Fruit fly (Drosophila melanogaster): ENCODE measurements around the gene CG5984.

CG5984 gene

dm6 chr3R:27288202-27289135 is 40.7 kb upstream of the CG5984 start, which contains the start of the genes bigmax and Hmu (continued):
- TF ChIP-seq dm (GFP tag; optimal IDR thresholded peaks at IDR 0.05) (peak; percentile 86), slp2 (GFP tag; optimal IDR thresholded peaks at IDR 0.05) (peak; percentile 73), NC2β (GFP tag; optimal IDR thresholded peaks at IDR 0.05) (peak; percentile 83), CG1647 (GFP tag; optimal IDR thresholded peaks at IDR 0.05) (peak; percentile 86), ATbp (GFP tag; optimal IDR thresholded peaks at IDR 0.05) (peak; percentile 21), CoRest (tag; optimal IDR thresholded peaks at IDR 0.05) (peak; percentile 85), CG42726 (GFP tag; IDR thresholded peaks at IDR 0.05; ENCODE audit: partially characterized antibody) (peak; percentile 55; the same call in 1 of the 2 replicates), CG4282 (GFP tag; optimal IDR thresholded peaks at IDR 0.05) (peak; percentile 78), Dad (GFP tag; optimal IDR thresholded peaks at IDR 0.05) (peak; percentile 86), Max (GFP tag; optimal IDR thresholded peaks at IDR 0.05) (peak; percentile 82), CG34224 (GFP tag; IDR thresholded peaks at IDR 0.05; ENCODE audit: partially characterized antibody) (peak; percentile 94), bbx (GFP tag; IDR thresholded peaks at IDR 0.05; ENCODE audit: partially characterized antibody) (peak; percentile 88), CG15011 (GFP tag; optimal IDR thresholded peaks at IDR 0.05) (peak; percentile 6), CG2712 (tag; optimal IDR thresholded peaks at IDR 0.05) (peak; percentile 86), CG18599 (GFP tag; optimal IDR thresholded peaks at IDR 0.05) (peak; percentile 85), Six4 (GFP tag; optimal IDR thresholded peaks at IDR 0.05) (peak; percentile 61), kni (GFP tag; optimal IDR thresholded peaks at IDR 0.05) (peak; percentile 29), CkIIα-i1 (GFP tag; IDR thresholded peaks at IDR 0.05) (no peak), CG11695 (GFP tag; IDR thresholded peaks at IDR 0.05) (peak; percentile 78; the same call in 2 of the 3 replicates), CG4404 (GFP tag; IDR thresholded peaks at IDR 0.05) (peak; percentile 63), CG3847 (GFP tag; IDR thresholded peaks at IDR 0.05) (peak; percentile 89), Bdp1 (GFP tag; optimal IDR thresholded peaks at IDR 0.05) (peak; percentile 68), Dref (GFP tag; IDR thresholded peaks at IDR 0.05) (peak; percentile 67), CG3726 (GFP tag; IDR thresholded peaks at IDR 0.05) (peak; percentile 65; the same call in 2 of the 3 replicates), D19B (GFP tag; optimal IDR thresholded peaks at IDR 0.05) (peak; percentile 53), CG7963 (GFP tag; IDR thresholded peaks at IDR 0.05; ENCODE audit: partially characterized antibody) (no peak; the same call in 1 of the 3 replicates), CG9817 (tag; optimal IDR thresholded peaks at IDR 0.05) (peak; percentile 88), exex (tag; optimal IDR thresholded peaks at IDR 0.05) (peak; percentile 65), usp (GFP tag; optimal IDR thresholded peaks at IDR 0.05) (no peak), kah (GFP tag; optimal IDR thresholded peaks at IDR 0.05) (no peak), Oli (tag; optimal IDR thresholded peaks at IDR 0.05) (peak; percentile 68), HHEX (GFP tag; optimal IDR thresholded peaks at IDR 0.05) (peak; percentile 74), shn (GFP tag; optimal IDR thresholded peaks at IDR 0.05) (peak; percentile 83), lov (optimal IDR thresholded peaks at IDR 0.05) (no peak), lov (GFP tag; IDR thresholded peaks at IDR 0.05) (no peak), CG12942 (GFP tag; optimal IDR thresholded peaks at IDR 0.05) (peak; percentile 84), CG1024 (GFP tag; IDR thresholded peaks at IDR 0.05) (peak; percentile 63; the same call in 1 of the 2 replicates), CG10462 (GFP tag; optimal IDR thresholded peaks at IDR 0.05) (peak; percentile 75), Nf-YA (GFP tag; IDR thresholded peaks at IDR 0.05) (peak; percentile 45; the same call in 1 of the 2 replicates), MESR4 (GFP tag; optimal IDR thresholded peaks at IDR 0.05) (peak; percentile 89), CG33213 (GFP tag; optimal IDR thresholded peaks at IDR 0.05) (peak; percentile 86), Opbp (GFP tag; IDR thresholded peaks at IDR 0.05; ENCODE audit: partially characterized antibody) (peak; percentile 86), wdn (GFP tag; IDR thresholded peaks at IDR 0.05) (peak; percentile 79), CG34422 (GFP tag; IDR thresholded peaks at IDR 0.05) (peak; percentile 91), CG10147 (GFP tag; optimal IDR thresholded peaks at IDR 0.05) (peak; percentile 69), CG15269 (tag; optimal IDR thresholded peaks at IDR 0.05) (peak; percentile 79), chm (GFP tag; IDR thresholded peaks at IDR 0.05) (peak; percentile 81), slou (GFP tag; optimal IDR thresholded peaks at IDR 0.05) (peak; percentile 63)
